Fruit fly (Drosophila melanogaster): ENCODE results near the gene Nup133.

Gene Nup133

dm6 chr3R:22724149-22724973 lies 34.0 kb downstream of the Nup133 start, which contains the start of gene Irp-1A (continued):
- TF ChIP-seq lov (optimal IDR thresholded peaks at IDR 0.05) (no peak), lov (GFP tag; IDR thresholded peaks at IDR 0.05) (0 out of 3 replicates have a peak, but pooled peaks have one; percentile 57), CG7963 (GFP tag; IDR thresholded peaks at IDR 0.05; ENCODE audit: partially characterized antibody) (peak; percentile 65), exex (tag; optimal IDR thresholded peaks at IDR 0.05) (peak; percentile 67), CkIIα-i1 (GFP tag; IDR thresholded peaks at IDR 0.05) (no peak), Myb (GFP tag; optimal IDR thresholded peaks at IDR 0.05) (peak; percentile 41), ara (GFP tag; IDR thresholded peaks at IDR 0.05) (no peak; the same call in 1 of the 2 replicates), CG1233 (GFP tag; optimal IDR thresholded peaks at IDR 0.05) (peak; percentile 41), CG11695 (GFP tag; IDR thresholded peaks at IDR 0.05) (peak; percentile 81), seq (GFP tag; IDR thresholded peaks at IDR 0.05) (no peak), gro (GFP tag; optimal IDR thresholded peaks at IDR 0.05) (peak; percentile 58), Tbp (GFP tag; optimal IDR thresholded peaks at IDR 0.05) (no peak), cas (GFP tag; IDR thresholded peaks at IDR 0.05) (peak; percentile 28; the same call in 1 of the 2 replicates), CG15073 (GFP tag; optimal IDR thresholded peaks at IDR 0.05) (no peak), Blimp-1 (GFP tag; optimal IDR thresholded peaks at IDR 0.05) (peak; percentile 84), CG6175 (GFP tag; IDR thresholded peaks at IDR 0.05) (no peak), ap (GFP tag; IDR thresholded peaks at IDR 0.05) (peak; percentile 58), gce (GFP tag; IDR thresholded peaks at IDR 0.05) (peak; percentile 65; the same call in 1 of the 3 replicates), CG14860 (GFP tag; IDR thresholded peaks at IDR 0.05; ENCODE audit: partially characterized antibody) (peak; percentile 56; the same call in 2 of the 3 replicates), CG8359 (GFP tag; optimal IDR thresholded peaks at IDR 0.05; ENCODE audit: borderline replicate concordance) (no peak), CG1602 (GFP tag; optimal IDR thresholded peaks at IDR 0.05) (peak; percentile 45), bsh (GFP tag; optimal IDR thresholded peaks at IDR 0.05) (peak in 1 of 2 experiments; percentile 83), CG43689 (GFP tag; IDR thresholded peaks at IDR 0.05) (no peak), CG18262 (tag; optimal IDR thresholded peaks at IDR 0.05) (peak; percentile 85), tll (GFP tag; optimal IDR thresholded peaks at IDR 0.05) (no peak), CG4360 (GFP tag; IDR thresholded peaks at IDR 0.05) (peak; percentile 5; the same call in 1 of the 2 replicates), cato (GFP tag; optimal IDR thresholded peaks at IDR 0.05; ENCODE audit: borderline replicate concordance) (no peak), pfk (GFP tag; optimal IDR thresholded peaks at IDR 0.05) (no peak), Camta (GFP tag; optimal IDR thresholded peaks at IDR 0.05) (peak; percentile 22), Bdp1 (GFP tag; optimal IDR thresholded peaks at IDR 0.05) (peak; percentile 3), luna (GFP tag; optimal IDR thresholded peaks at IDR 0.05) (no peak), CG13287 (GFP tag; IDR thresholded peaks at IDR 0.05; ENCODE audit: partially characterized antibody) (peak; percentile 89), CG8388 (GFP tag; optimal IDR thresholded peaks at IDR 0.05) (peak; percentile 76), ems (GFP tag; optimal IDR thresholded peaks at IDR 0.05) (no peak), Xbp1 (GFP tag; optimal IDR thresholded peaks at IDR 0.05) (peak; percentile 75), CG4730 (GFP tag; IDR thresholded peaks at IDR 0.05) (peak; percentile 70), dan (GFP tag; IDR thresholded peaks at IDR 0.05) (no peak), tgo (GFP tag; IDR thresholded peaks at IDR 0.05) (peak; percentile 78), bbx (GFP tag; IDR thresholded peaks at IDR 0.05; ENCODE audit: partially characterized antibody) (peak; percentile 82), CG2678 (tag; optimal IDR thresholded peaks at IDR 0.05) (peak; percentile 87), CG2116 (GFP tag; optimal IDR thresholded peaks at IDR 0.05) (peak; percentile 73), fd3F (GFP tag; optimal IDR thresholded peaks at IDR 0.05) (peak; percentile 53), CG11093 (GFP tag; IDR thresholded peaks at IDR 0.05) (no peak), dm (GFP tag; optimal IDR thresholded peaks at IDR 0.05) (peak; percentile 35), CG15011 (GFP tag; optimal IDR thresholded peaks at IDR 0.05) (peak; percentile 40), sd (tag; optimal IDR thresholded peaks at IDR 0.05) (peak; percentile 51), CG34422 (GFP tag; IDR thresholded peaks at IDR 0.05) (peak; percentile 86), insv (GFP tag; optimal IDR thresholded peaks at IDR 0.05) (peak in 1 of 2 experiments; percentile 6), wor (GFP tag; IDR thresholded peaks at IDR 0.05) (peak; percentile 48)
